Worm (Caenorhabditis elegans) whole organism, L4 larva: ENCODE data around the gene rars-1.

ENCODE experiments used
- F10B5.3 ChIP-seq: sonication (generic microtip); optimal IDR thresholded peaks from 2 replicates; lab custom pipeline; 2016; ENCODE audit warnings: mild to moderate bottlenecking, missing genetic modification characterization, missing compliant biosample characterization
- ama-1 ChIP-seq: fragments of 150-350 bp; optimal IDR thresholded peaks from 2 replicates; lab custom pipeline; 2014; ENCODE audit warnings: inconsistent platforms, mixed read lengths
- daf-12 ChIP-seq: fragments of 150-350 bp; optimal IDR thresholded peaks from 2 replicates; lab custom pipeline; 2014; ENCODE audit warnings: missing biosample characterization, missing genetic modification reagents, missing genetic modification characterization
- lin-1 ChIP-seq: fragments of 200-800 bp; sonication (Bioruptor generic); IDR thresholded peaks from 2 replicates; pipeline ENCODE4 v1.3.6; 2022; ENCODE audit warnings: missing genetic modification reagents, missing genetic modification characterization, missing compliant biosample characterization
- nhr-237 ChIP-seq: sonication (generic microtip); optimal IDR thresholded peaks from 2 replicates; lab custom pipeline; 2017; ENCODE audit warnings: missing biosample characterization, missing genetic modification characterization
- nhr-77 ChIP-seq: fragments of 150-350 bp; optimal IDR thresholded peaks from 2 replicates; lab custom pipeline; 2014; ENCODE audit warnings: missing biosample characterization, missing genetic modification characterization
- pha-4 ChIP-seq, 2 experiments: fragments of 150-350 bp in 1 of 2; fragments of 200-800 bp in 1 of 2; sonication (Bioruptor generic) in 1 of 2; IDR thresholded peaks in 1 of 2; optimal IDR thresholded peaks in 1 of 2; 2 replicates each; pipeline versions ENCODE4 v1.3.6 to Lab custom; 2014 to 2022; ENCODE audit warnings: missing genetic modification characterization in 2 of 2, missing genetic modification reagents in 2 of 2, missing biosample characterization in 1 of 2, missing compliant biosample characterization in 1 of 2
- rbr-2 ChIP-seq: sonication (generic microtip); optimal IDR thresholded peaks from 2 replicates; lab custom pipeline; 2016; ENCODE audit warnings: missing genotype, missing genetic modification characterization, missing compliant biosample characterization
- snpc-4 ChIP-seq: fragments of 150-350 bp; optimal IDR thresholded peaks from 2 replicates; lab custom pipeline; 2014; ENCODE audit warnings: missing biosample characterization, missing genetic modification characterization
- unc-62 ChIP-seq, 3 experiments: fragments of 150-350 bp in 1 of 3; sonication (generic microtip); optimal IDR thresholded peaks in 2 of 3; peaks in 1 of 3; 1 replicate in 1 of 3; 2 replicates in 2 of 3; lab custom pipeline; 2014 to 2017; ENCODE audit warnings: missing biosample characterization in 3 of 3, missing genetic modification characterization in 3 of 3, missing genetic modification reagents in 3 of 3, missing genotype in 1 of 3
- ztf-11 ChIP-seq: fragments of 150-350 bp; optimal IDR thresholded peaks from 2 replicates; lab custom pipeline; 2014; ENCODE audit warnings: missing biosample characterization, missing genetic modification characterization

DNA sequence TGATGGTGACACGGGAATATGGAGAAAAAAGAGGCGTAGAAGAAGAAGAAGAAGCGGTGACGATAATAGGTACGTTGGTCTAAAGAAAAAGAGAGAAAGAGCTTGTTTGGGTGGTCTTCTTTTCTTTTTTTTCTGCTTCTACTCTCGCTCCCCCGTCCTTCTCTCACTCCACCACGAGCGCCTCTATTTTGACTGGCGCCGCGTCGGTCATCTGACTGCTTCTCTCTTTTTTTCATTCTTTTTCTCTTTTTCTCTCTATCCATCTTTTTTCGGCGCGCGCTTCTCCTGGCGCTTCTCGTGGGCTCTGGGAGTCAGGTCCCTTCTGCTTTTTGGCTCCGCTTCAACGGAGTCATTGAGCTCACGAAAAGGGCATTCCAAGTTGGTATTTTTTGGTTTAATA lies 33.4 kb upstream of the rars-1 start:
- no peak for TF ChIP-seq lin-1 (GFP tag; lab: Robert Waterston, UW)
- TF ChIP-seq daf-12 (tag; lab: Kevin White, UChicago), result no peak
- TF ChIP-seq ztf-11 (tag; lab: Kevin White, UChicago), result no peak
- no peak for TF ChIP-seq ama-1 (lab: Kevin White, UChicago)
- TF ChIP-seq nhr-77 (tag; lab: Kevin White, UChicago), result no peak
- TF ChIP-seq nhr-237, result no peak
- no peak for TF ChIP-seq pha-4 (GFP tag; IDR thresholded peaks at IDR 0.05; lab: Robert Waterston, UW)
- TF ChIP-seq pha-4 (tag; optimal IDR thresholded peaks at IDR 0.05; lab: Kevin White, UChicago), result no peak
- peak; percentile 63 for TF ChIP-seq rbr-2
- no peak for TF ChIP-seq F10B5.3 (tag; lab: Kevin White, UChicago)
- TF ChIP-seq snpc-4 (tag; lab: Kevin White, UChicago), result no peak
- TF ChIP-seq unc-62 (GFP tag; optimal IDR thresholded peaks at IDR 0.05 in 1 of 2; lab: Kevin White, UChicago), result peak in 1 of 2 experiments; percentile 83
- TF ChIP-seq unc-62 (tag; optimal IDR thresholded peaks at IDR 0.05; lab: Kevin White, UChicago), result no peak
